Worm (Caenorhabditis elegans) whole organism, late embryonic: ENCODE measurements around the gene F55A11.7.

ENCODE experiments used
- C08G9.2 ChIP-seq: sonication (generic microtip); optimal IDR thresholded peaks from 2 replicates; lab custom pipeline; 2016; ENCODE audit warnings: mild to moderate bottlenecking, missing genetic modification characterization, moderate library complexity, missing compliant biosample characterization
- C38D4.7 ChIP-seq: fragments of 200-800 bp; sonication (Bioruptor generic); optimal IDR thresholded peaks from 2 replicates; lab custom pipeline; 2018; ENCODE audit warnings: mild to moderate bottlenecking, missing genetic modification characterization, moderate library complexity, missing compliant biosample characterization
- F13H6.1 ChIP-seq: sonication (generic microtip); optimal IDR thresholded peaks from 2 replicates; lab custom pipeline; 2016; ENCODE audit warnings: missing genetic modification characterization, missing compliant biosample characterization
- K09A11.1 ChIP-seq: sonication (generic microtip); optimal IDR thresholded peaks from 2 replicates; lab custom pipeline; 2017; ENCODE audit warnings: antibody characterized with exemption, mild to moderate bottlenecking, missing genetic modification characterization, missing compliant biosample characterization; ENCODE audit not compliant: insufficient read depth
- T23F11.4 ChIP-seq: fragments of 200-800 bp; sonication (Bioruptor generic); optimal IDR thresholded peaks from 2 replicates; lab custom pipeline; 2018; ENCODE audit warnings: mild to moderate bottlenecking, missing genetic modification characterization, missing compliant biosample characterization
- Y22D7AL.16 ChIP-seq: sonication (generic microtip); optimal IDR thresholded peaks from 2 replicates; lab custom pipeline; 2016; ENCODE audit warnings: missing genetic modification characterization, missing compliant biosample characterization
- ama-1 ChIP-seq: fragments of 150-350 bp; optimal IDR thresholded peaks from 2 replicates; lab custom pipeline; 2014
- ceh-14 ChIP-seq: sonication (generic microtip); optimal IDR thresholded peaks from 2 replicates; lab custom pipeline; 2016; ENCODE audit warnings: missing genotype, missing genetic modification characterization, missing compliant biosample characterization
- ceh-18 ChIP-seq: sonication (generic microtip); optimal IDR thresholded peaks from 2 replicates; lab custom pipeline; 2016; ENCODE audit warnings: missing genetic modification characterization, missing compliant biosample characterization
- ceh-2 ChIP-seq: sonication (generic microtip); optimal IDR thresholded peaks from 2 replicates; lab custom pipeline; 2016; ENCODE audit warnings: missing genotype, missing genetic modification characterization, missing compliant biosample characterization
- ceh-22 ChIP-seq: sonication (generic microtip); optimal IDR thresholded peaks from 2 replicates; lab custom pipeline; 2017; ENCODE audit warnings: missing biosample characterization, missing genetic modification characterization
- ceh-30 ChIP-seq: fragments of 150-350 bp; optimal IDR thresholded peaks from 2 replicates; lab custom pipeline; 2014; ENCODE audit warnings: missing biosample characterization, missing genetic modification characterization
- ceh-31 ChIP-seq: sonication (generic microtip); optimal IDR thresholded peaks from 2 replicates; lab custom pipeline; 2016; ENCODE audit warnings: missing genetic modification characterization, missing compliant biosample characterization
- ceh-34 ChIP-seq: sonication (generic microtip); optimal IDR thresholded peaks from 2 replicates; lab custom pipeline; 2016; ENCODE audit warnings: mild to moderate bottlenecking, missing genetic modification characterization, missing compliant biosample characterization
- ceh-48 ChIP-seq: sonication (generic microtip); optimal IDR thresholded peaks from 2 replicates; lab custom pipeline; 2016; ENCODE audit warnings: missing genetic modification characterization, inconsistent platforms, missing compliant biosample characterization
- dve-1 ChIP-seq: sonication (generic microtip); optimal IDR thresholded peaks from 2 replicates; lab custom pipeline; 2017; ENCODE audit warnings: antibody characterized with exemption, mild to moderate bottlenecking, missing genetic modification characterization, missing compliant biosample characterization
- fax-1 ChIP-seq: sonication (generic microtip); optimal IDR thresholded peaks from 2 replicates; lab custom pipeline; 2016; ENCODE audit warnings: missing genotype, missing genetic modification characterization, missing compliant biosample characterization
- fkh-6 ChIP-seq: sonication (generic microtip); optimal IDR thresholded peaks from 2 replicates; lab custom pipeline; 2016; ENCODE audit warnings: missing genetic modification characterization, missing compliant biosample characterization
- hlh-13 ChIP-seq: fragments of 200-800 bp; sonication (Bioruptor generic); optimal IDR thresholded peaks from 2 replicates; lab custom pipeline; 2018; ENCODE audit warnings: mild to moderate bottlenecking, missing genetic modification characterization, missing compliant biosample characterization
- hlh-8 ChIP-seq: sonication (generic microtip); optimal IDR thresholded peaks from 2 replicates; lab custom pipeline; 2016; ENCODE audit warnings: missing genotype, missing genetic modification characterization, missing compliant biosample characterization
- lim-6 ChIP-seq: sonication (generic microtip); optimal IDR thresholded peaks from 2 replicates; lab custom pipeline; 2016; ENCODE audit warnings: missing genetic modification characterization, missing compliant biosample characterization
- madf-2 ChIP-seq: sonication (generic microtip); optimal IDR thresholded peaks from 2 replicates; lab custom pipeline; 2017; ENCODE audit warnings: missing genetic modification characterization, missing compliant biosample characterization
- nfya-1 ChIP-seq: sonication (generic microtip); optimal IDR thresholded peaks from 2 replicates; lab custom pipeline; 2017; ENCODE audit warnings: missing genetic modification characterization, mild to moderate bottlenecking, missing compliant biosample characterization, antibody characterized with exemption, moderate library complexity
- nhr-11 ChIP-seq: fragments of 150-350 bp; optimal IDR thresholded peaks from 2 replicates; lab custom pipeline; 2014; ENCODE audit warnings: missing biosample characterization, missing genetic modification characterization
- odd-2 ChIP-seq: sonication (generic microtip); optimal IDR thresholded peaks from 2 replicates; lab custom pipeline; 2017; ENCODE audit warnings: antibody characterized with exemption, mild to moderate bottlenecking, missing genetic modification characterization, missing compliant biosample characterization
- pat-9 ChIP-seq: fragments of 200-800 bp; sonication (Bioruptor generic); optimal IDR thresholded peaks from 2 replicates; lab custom pipeline; 2018; ENCODE audit warnings: mild to moderate bottlenecking, missing genetic modification characterization, moderate library complexity, missing compliant biosample characterization
- pax-1 ChIP-seq: fragments of 150-350 bp; optimal IDR thresholded peaks from 2 replicates; lab custom pipeline; 2014; ENCODE audit warnings: missing biosample characterization, missing genetic modification characterization
- pqm-1 ChIP-seq: sonication (generic microtip); optimal IDR thresholded peaks from 2 replicates; lab custom pipeline; 2016; ENCODE audit warnings: missing genetic modification characterization, missing compliant biosample characterization
- pros-1 ChIP-seq: fragments of 150-350 bp; optimal IDR thresholded peaks from 2 replicates; lab custom pipeline; 2014; ENCODE audit warnings: missing biosample characterization, missing genetic modification reagents, missing genetic modification characterization
- rnt-1 ChIP-seq: sonication (generic microtip); optimal IDR thresholded peaks from 2 replicates; lab custom pipeline; 2016; ENCODE audit warnings: missing genetic modification characterization, missing compliant biosample characterization
- sox-2 ChIP-seq: fragments of 200-800 bp; sonication (Bioruptor generic); IDR thresholded peaks from 2 replicates; pipeline ENCODE4 v1.3.6; 2022; ENCODE audit warnings: missing genetic modification reagents, missing genetic modification characterization, missing compliant biosample characterization
- tbx-2 ChIP-seq: sonication (generic microtip); optimal IDR thresholded peaks from 2 replicates; lab custom pipeline; 2016; ENCODE audit warnings: missing genetic modification characterization, missing compliant biosample characterization
- unc-3 ChIP-seq, 2 experiments: fragments of 200-800 bp in 1 of 2; sonication (Bioruptor generic) in 1 of 2; sonication (generic microtip) in 1 of 2; conservative IDR thresholded peaks in 1 of 2; optimal IDR thresholded peaks in 1 of 2; 2 replicates each; pipeline versions ENCODE4 v1.3.6 to Lab custom; 2016 to 2022; ENCODE audit warnings: missing compliant biosample characterization in 2 of 2, missing genetic modification characterization in 2 of 2, missing genetic modification reagents in 1 of 2
- unc-42 ChIP-seq: sonication (generic microtip); optimal IDR thresholded peaks from 2 replicates; lab custom pipeline; 2016; ENCODE audit warnings: missing genotype, missing genetic modification characterization, missing compliant biosample characterization
- ztf-16 ChIP-seq: sonication (generic microtip); optimal IDR thresholded peaks from 2 replicates; lab custom pipeline; 2017; ENCODE audit warnings: missing genetic modification characterization, missing compliant biosample characterization

The F55A11.7 gene

DNA sequence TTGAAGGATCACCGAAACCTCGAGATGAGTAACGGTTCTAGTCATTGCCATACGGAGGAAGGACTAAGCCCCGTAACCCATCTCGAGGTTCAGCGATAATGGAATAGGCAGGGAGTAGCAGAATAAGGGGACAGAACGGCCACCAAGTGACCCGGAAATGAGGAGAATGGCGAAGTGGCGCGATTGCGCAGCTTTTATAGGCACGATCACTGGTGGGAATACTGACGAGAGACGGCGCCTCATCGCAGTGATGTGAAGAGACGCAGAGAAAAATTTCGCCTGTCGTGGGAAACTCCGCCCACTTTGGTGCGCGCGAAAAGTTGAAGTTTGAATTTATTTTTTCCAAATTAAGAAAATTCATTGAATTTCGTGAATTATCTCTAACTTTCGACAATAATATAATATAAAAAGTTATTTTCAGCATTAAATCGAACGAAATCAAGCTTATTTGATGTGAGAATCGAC lies 17.2 kb downstream of the F55A11.7 start, which contains the start of gene F55A11.4:
F55A11.4 (plus strand) TSS at position 415 of the 465 bp plus-strand sequence.
- TF ChIP-seq C38D4.7 (GFP tag; lab: Kevin White, UChicago): no peak
- no peak for TF ChIP-seq ceh-14 (tag; lab: Kevin White, UChicago)
- no peak for TF ChIP-seq odd-2 (tag; lab: Kevin White, UChicago)
- no peak for TF ChIP-seq dve-1 (tag; lab: Kevin White, UChicago)
- no peak for TF ChIP-seq rnt-1 (tag; lab: Kevin White, UChicago)
- no peak for TF ChIP-seq ama-1 (lab: Kevin White, UChicago)
- no peak for TF ChIP-seq F13H6.1 (tag; lab: Kevin White, UChicago)
- TF ChIP-seq sox-2 (GFP tag; lab: Robert Waterston, UW): no peak
- TF ChIP-seq K09A11.1 (tag; lab: Kevin White, UChicago): no peak
- peak; percentile 29 for TF ChIP-seq C08G9.2 (tag; lab: Kevin White, UChicago)
- peak; percentile 8 for TF ChIP-seq tbx-2 (tag; lab: Kevin White, UChicago)
- TF ChIP-seq ceh-2: no peak
- no peak for TF ChIP-seq hlh-8
- TF ChIP-seq nfya-1 (tag; lab: Kevin White, UChicago): no peak
- no peak for TF ChIP-seq hlh-13

ce11 chrV:11769646-11770045 lies 17.6 kb downstream of the F55A11.7 start:
- TF ChIP-seq pax-1 (tag; lab: Kevin White, UChicago) (no peak), pros-1 (no peak), nhr-11 (tag; lab: Kevin White, UChicago) (no peak), pqm-1 (tag; lab: Kevin White, UChicago) (no peak), Y22D7AL.16 (no peak), ceh-22 (no peak), nfya-1 (tag; lab: Kevin White, UChicago) (no peak)

- no peak for TF ChIP-seq ceh-2
- TF ChIP-seq K09A11.1 (tag; lab: Kevin White, UChicago): no peak
- no peak for TF ChIP-seq hlh-13
- TF ChIP-seq ztf-16 (tag; lab: Kevin White, UChicago): no peak
- TF ChIP-seq ceh-34 (tag; lab: Kevin White, UChicago): no peak
- no peak for TF ChIP-seq pat-9
- no peak for TF ChIP-seq rnt-1 (tag; lab: Kevin White, UChicago)
- TF ChIP-seq lim-6 (tag; lab: Kevin White, UChicago): no peak
- TF ChIP-seq ceh-31 (tag; lab: Kevin White, UChicago): no peak
- no peak for TF ChIP-seq T23F11.4 (GFP tag; lab: Kevin White, UChicago)
These were observed 20.2 kb downstream of the F55A11.7 start, which contains the start of gene sel-11 for ce11 chrV:11767028-11767427. Gene sel-11, plus strand, starts transcription at chrV:11767328.

DNA sequence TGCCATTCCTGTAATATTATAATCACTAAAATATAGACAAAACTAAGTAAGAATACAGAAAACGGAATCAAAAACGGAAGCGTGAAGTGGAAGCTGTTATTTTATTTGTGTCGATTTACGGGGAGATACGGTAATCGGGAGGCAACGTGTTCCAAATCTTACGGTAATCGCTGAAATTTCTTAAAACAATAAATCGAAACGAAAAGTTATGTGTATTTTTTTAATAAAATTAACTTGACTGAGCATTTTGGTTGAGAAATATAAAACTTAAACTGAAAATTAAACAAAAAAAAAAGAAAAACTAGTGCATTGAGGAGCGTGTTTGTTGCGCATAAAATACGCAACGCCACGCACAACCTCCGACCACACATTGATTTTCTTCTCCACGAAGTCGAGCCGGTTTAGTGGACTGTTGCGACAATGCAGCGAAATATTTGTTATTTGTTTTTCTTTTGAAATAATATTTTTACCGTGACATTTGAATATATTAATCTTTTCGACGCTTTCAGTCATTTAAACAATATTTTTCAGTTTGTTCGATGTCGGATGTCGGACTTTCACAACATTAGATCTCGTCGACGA lies 22.8 kb downstream of the F55A11.7 start, which contains the start of the genes F55A11.1 and syx-5:
F55A11.1 (minus strand) TSS at position 13 of the 582 bp plus-strand sequence.
syx-5 (plus strand) TSS at position 532 of the 582 bp plus-strand sequence.
- TF ChIP-seq ceh-31 (tag; lab: Kevin White, UChicago) (peak; percentile 43), ceh-30 (tag; lab: Kevin White, UChicago) (peak; percentile 74), unc-42 (tag; lab: Kevin White, UChicago) (peak; percentile 70), ceh-48 (tag; lab: Kevin White, UChicago) (peak; percentile 41), fkh-6 (tag; lab: Kevin White, UChicago) (no peak), rnt-1 (tag; lab: Kevin White, UChicago) (peak; percentile 19), nfya-1 (tag; lab: Kevin White, UChicago) (peak; percentile 81), madf-2 (tag; lab: Kevin White, UChicago) (no peak), tbx-2 (tag; lab: Kevin White, UChicago) (peak; percentile 35), ceh-34 (tag; lab: Kevin White, UChicago) (peak; percentile 44), ceh-18 (tag; lab: Kevin White, UChicago) (peak; percentile 22), pax-1 (tag; lab: Kevin White, UChicago) (peak; percentile 35), K09A11.1 (tag; lab: Kevin White, UChicago) (no peak), fax-1 (tag; lab: Kevin White, UChicago) (no peak), pat-9 (no peak), unc-3 (GFP tag; conservative IDR thresholded peaks at IDR 0.05; lab: Robert Waterston, UW) (no peak), unc-3 (tag; optimal IDR thresholded peaks at IDR 0.05; lab: Kevin White, UChicago) (no peak)
